Fruit fly (Drosophila melanogaster) whole organism, embryonic: ENCODE data around the gene Sf3b1.

ENCODE experiments used
- Aef1 ChIP-seq: fragments of 200-800 bp; sonication (Bioruptor generic); IDR thresholded peaks from 3 replicates; pipeline ENCODE4 v1.3.6; 2022; ENCODE audit warnings: missing biosample characterization, missing genetic modification characterization
- Atf6 ChIP-seq: fragments of 200-800 bp; sonication (Bioruptor generic); IDR thresholded peaks from 2 replicates; pipeline ENCODE4 v1.3.6; 2022; ENCODE audit warnings: missing biosample characterization, missing genetic modification characterization
- Blimp-1 ChIP-seq: fragments of 200-800 bp; sonication (Bioruptor generic); optimal IDR thresholded peaks from 3 replicates; lab custom pipeline; 2018; ENCODE audit warnings: missing biosample characterization, missing genetic modification characterization, mild to moderate bottlenecking, moderate library complexity, missing genetic modification reagents
- CG10321 ChIP-seq: fragments of 200-800 bp; sonication (Bioruptor generic); IDR thresholded peaks from 2 replicates; pipeline ENCODE4 v1.3.6; 2022; ENCODE audit warnings: missing biosample characterization, missing genetic modification characterization
- CG11504 ChIP-seq: fragments of 200-800 bp; sonication (Bioruptor generic); optimal IDR thresholded peaks from 3 replicates; lab custom pipeline; 2019; ENCODE audit warnings: missing biosample characterization, mild to moderate bottlenecking, missing genetic modification characterization, moderate library complexity
- CG14014 ChIP-seq: fragments of 200-800 bp; sonication (Bioruptor generic); IDR thresholded peaks from 2 replicates; pipeline ENCODE4 v1.3.6; 2022; ENCODE audit warnings: missing biosample characterization, missing genetic modification characterization
- CG1602 ChIP-seq: fragments of 200-800 bp; sonication (Bioruptor generic); optimal IDR thresholded peaks from 3 replicates; lab custom pipeline; 2016; ENCODE audit warnings: missing biosample characterization, missing genetic modification characterization
- CG16863 ChIP-seq: fragments of 200-800 bp; sonication (Bioruptor generic); optimal IDR thresholded peaks from 3 replicates; lab custom pipeline; 2016; ENCODE audit warnings: missing biosample characterization, missing genetic modification characterization
- CG17359 ChIP-seq: fragments of 200-800 bp; sonication (Bioruptor generic); optimal IDR thresholded peaks from 3 replicates; lab custom pipeline; 2018; ENCODE audit warnings: missing biosample characterization, mild to moderate bottlenecking, missing genetic modification characterization, moderate library complexity
- CG18599 ChIP-seq: fragments of 200-800 bp; sonication (Bioruptor generic); optimal IDR thresholded peaks from 3 replicates; lab custom pipeline; 2017; ENCODE audit warnings: missing biosample characterization, missing genetic modification characterization, mild to moderate bottlenecking, moderate library complexity, missing genetic modification reagents
- CG18764 ChIP-seq: fragments of 200-800 bp; sonication (Bioruptor generic); optimal IDR thresholded peaks from 3 replicates; lab custom pipeline; 2016; ENCODE audit warnings: missing biosample characterization, missing genetic modification characterization
- CG2120 ChIP-seq: fragments of 200-800 bp; sonication (Bioruptor generic); optimal IDR thresholded peaks from 3 replicates; lab custom pipeline; 2016; ENCODE audit warnings: missing biosample characterization, missing genetic modification characterization
- CG3065 ChIP-seq: fragments of 200-800 bp; sonication (Bioruptor generic); optimal IDR thresholded peaks from 2 replicates; lab custom pipeline; 2016; ENCODE audit warnings: missing biosample characterization, missing genetic modification characterization
- CG32532 ChIP-seq: fragments of 200-800 bp; sonication (Bioruptor generic); IDR thresholded peaks from 2 replicates; pipeline ENCODE4 v1.3.6; 2022; ENCODE audit warnings: missing biosample characterization, missing genetic modification characterization
- CG34224 ChIP-seq: fragments of 200-800 bp; sonication (Bioruptor generic); IDR thresholded peaks from 3 replicates; pipeline ENCODE4 v1.3.6; 2022; ENCODE audit warnings: missing biosample characterization, missing genetic modification characterization; ENCODE audit not compliant: partially characterized antibody
- CG4424 ChIP-seq: fragments of 200-800 bp; sonication (Bioruptor generic); optimal IDR thresholded peaks from 3 replicates; lab custom pipeline; 2016; ENCODE audit warnings: missing biosample characterization, missing genetic modification characterization
- CG4617 ChIP-seq: fragments of 200-800 bp; sonication (Bioruptor generic); optimal IDR thresholded peaks from 3 replicates; lab custom pipeline; 2016; ENCODE audit warnings: missing biosample characterization, missing genetic modification characterization, borderline replicate concordance
- CG5180 ChIP-seq: fragments of 200-800 bp; sonication (Bioruptor generic); optimal IDR thresholded peaks from 3 replicates; lab custom pipeline; 2017; ENCODE audit warnings: missing biosample characterization, missing genetic modification characterization, mild to moderate bottlenecking, moderate library complexity, missing genetic modification reagents
- CG5953 ChIP-seq: fragments of 200-800 bp; sonication (Bioruptor generic); IDR thresholded peaks from 2 replicates; pipeline ENCODE4 v1.3.6; 2022; ENCODE audit warnings: missing biosample characterization, missing genetic modification characterization
- CG6254 ChIP-seq: fragments of 200-800 bp; sonication (Bioruptor generic); optimal IDR thresholded peaks from 3 replicates; lab custom pipeline; 2017; ENCODE audit warnings: mild to moderate bottlenecking, missing biosample characterization, missing genetic modification reagents, missing genetic modification characterization
- CG6683 ChIP-seq: fragments of 200-800 bp; sonication (Bioruptor generic); optimal IDR thresholded peaks from 2 replicates; lab custom pipeline; 2017; ENCODE audit warnings: missing biosample characterization, mild to moderate bottlenecking, missing genetic modification characterization, missing genetic modification reagents
- CG6854 ChIP-seq: fragments of 200-800 bp; sonication (Bioruptor generic); optimal IDR thresholded peaks from 3 replicates; lab custom pipeline; 2017; ENCODE audit warnings: missing biosample characterization, mild to moderate bottlenecking, missing genetic modification characterization
- CG7372 ChIP-seq: fragments of 200-800 bp; sonication (Bioruptor generic); IDR thresholded peaks from 2 replicates; pipeline ENCODE4 v1.3.6; 2022; ENCODE audit warnings: missing biosample characterization, missing genetic modification characterization
- CG9609 ChIP-seq: fragments of 200-800 bp; sonication (Bioruptor generic); optimal IDR thresholded peaks from 3 replicates; lab custom pipeline; 2016; ENCODE audit warnings: missing biosample characterization, missing genetic modification characterization
- Camta ChIP-seq: fragments of 200-800 bp; sonication (Bioruptor generic); optimal IDR thresholded peaks from 2 replicates; lab custom pipeline; 2016; ENCODE audit warnings: missing biosample characterization, missing genetic modification characterization
- Dad ChIP-seq: fragments of 200-800 bp; sonication (Bioruptor generic); optimal IDR thresholded peaks from 3 replicates; lab custom pipeline; 2016; ENCODE audit warnings: missing biosample characterization, missing genetic modification characterization
- Fer1 ChIP-seq: fragments of 200-800 bp; sonication (Bioruptor generic); optimal IDR thresholded peaks from 2 replicates; lab custom pipeline; 2017; ENCODE audit warnings: missing biosample characterization, mild to moderate bottlenecking, missing genetic modification characterization
- H2.0 ChIP-seq: fragments of 200-800 bp; sonication (Bioruptor generic); IDR thresholded peaks from 2 replicates; pipeline ENCODE4 v1.3.6; 2022; ENCODE audit warnings: missing biosample characterization, missing genetic modification characterization
- HLH3B ChIP-seq: fragments of 200-800 bp; sonication (Bioruptor generic); IDR thresholded peaks from 2 replicates; pipeline ENCODE4 v1.3.6; 2022; ENCODE audit warnings: missing biosample characterization, missing genetic modification characterization
- Hand ChIP-seq: fragments of 200-800 bp; sonication (Bioruptor generic); optimal IDR thresholded peaks from 2 replicates; lab custom pipeline; 2017; ENCODE audit warnings: mild to moderate bottlenecking, missing biosample characterization, missing genetic modification reagents, missing genetic modification characterization
- HmgD ChIP-seq: fragments of 200-800 bp; sonication (Bioruptor generic); optimal IDR thresholded peaks from 3 replicates; lab custom pipeline; 2016; ENCODE audit warnings: missing biosample characterization, missing genetic modification characterization
- Hmr ChIP-seq: fragments of 200-800 bp; sonication (Bioruptor generic); optimal IDR thresholded peaks from 3 replicates; lab custom pipeline; 2017; ENCODE audit warnings: mild to moderate bottlenecking, missing biosample characterization, missing genetic modification reagents, missing genetic modification characterization
- Hmx ChIP-seq: fragments of 200-800 bp; sonication (Bioruptor generic); optimal IDR thresholded peaks from 2 replicates; lab custom pipeline; 2016; ENCODE audit warnings: missing biosample characterization, missing genetic modification characterization
- Nf-YB ChIP-seq: fragments of 200-800 bp; sonication (Bioruptor generic); optimal IDR thresholded peaks from 3 replicates; lab custom pipeline; 2019; ENCODE audit warnings: missing biosample characterization, mild to moderate bottlenecking, missing genetic modification characterization, moderate library complexity
- Oli ChIP-seq: fragments of 200-800 bp; sonication (Bioruptor generic); optimal IDR thresholded peaks from 2 replicates; lab custom pipeline; 2018; ENCODE audit warnings: missing biosample characterization, mild to moderate bottlenecking, missing genetic modification characterization, moderate library complexity
- PHDP ChIP-seq: fragments of 200-800 bp; sonication (Bioruptor generic); optimal IDR thresholded peaks from 3 replicates; lab custom pipeline; 2018; ENCODE audit warnings: missing biosample characterization, mild to moderate bottlenecking, missing genetic modification characterization, moderate library complexity
- Sry-β ChIP-seq: fragments of 200-800 bp; sonication (Bioruptor generic); optimal IDR thresholded peaks from 2 replicates; lab custom pipeline; 2018; ENCODE audit warnings: missing biosample characterization, mild to moderate bottlenecking, missing genetic modification characterization, moderate library complexity
- cg ChIP-seq: fragments of 200-800 bp; sonication (Bioruptor generic); optimal IDR thresholded peaks from 3 replicates; lab custom pipeline; 2019; ENCODE audit warnings: missing biosample characterization, mild to moderate bottlenecking, missing genetic modification characterization, moderate library complexity
- gsb ChIP-seq: fragments of 200-800 bp; sonication (Bioruptor generic); IDR thresholded peaks from 2 replicates; pipeline ENCODE4 v1.3.6; 2022; ENCODE audit warnings: missing biosample characterization, missing genetic modification characterization
- jumu ChIP-seq: fragments of 200-800 bp; sonication (Bioruptor generic); optimal IDR thresholded peaks from 3 replicates; lab custom pipeline; 2016; ENCODE audit warnings: missing biosample characterization, missing genetic modification characterization
- lilli ChIP-seq: fragments of 200-800 bp; sonication (Bioruptor generic); optimal IDR thresholded peaks from 3 replicates; lab custom pipeline; 2016; ENCODE audit warnings: missing biosample characterization, missing genetic modification characterization
- p53 ChIP-seq: fragments of 200-800 bp; sonication (Bioruptor generic); optimal IDR thresholded peaks from 2 replicates; lab custom pipeline; 2016; ENCODE audit warnings: missing biosample characterization, missing genetic modification characterization
- pum ChIP-seq: fragments of 200-800 bp; sonication (Bioruptor generic); optimal IDR thresholded peaks from 2 replicates; lab custom pipeline; 2016; ENCODE audit warnings: missing biosample characterization, missing genetic modification characterization
- sens-2 ChIP-seq: fragments of 200-800 bp; sonication (Bioruptor generic); IDR thresholded peaks from 2 replicates; pipeline ENCODE4 v1.3.6; 2022; ENCODE audit warnings: missing biosample characterization, missing genetic modification characterization
- sr ChIP-seq: fragments of 200-800 bp; sonication (Bioruptor generic); IDR thresholded peaks from 3 replicates; pipeline ENCODE4 v1.3.6; 2022; ENCODE audit warnings: missing biosample characterization, missing genetic modification characterization
- tgo ChIP-seq: fragments of 200-800 bp; sonication (Bioruptor generic); IDR thresholded peaks from 3 replicates; pipeline ENCODE4 v1.3.6; 2022; ENCODE audit warnings: missing biosample characterization, missing genetic modification characterization
- vvl ChIP-seq: fragments of 200-800 bp; sonication (Bioruptor generic); IDR thresholded peaks from 2 replicates; pipeline ENCODE4 v1.3.6; 2022; ENCODE audit warnings: missing biosample characterization, missing genetic modification characterization
- yki ChIP-seq: fragments of >200 bp; optimal IDR thresholded peaks from 3 replicates; lab custom pipeline; 2018
- z ChIP-seq: fragments of 200-800 bp; sonication (Bioruptor generic); IDR thresholded peaks from 3 replicates; pipeline ENCODE4 v1.3.6; 2022; ENCODE audit warnings: missing biosample characterization, missing genetic modification characterization
- zf30C ChIP-seq: fragments of 200-800 bp; sonication (Bioruptor generic); optimal IDR thresholded peaks from 3 replicates; lab custom pipeline; 2018; ENCODE audit warnings: missing biosample characterization, mild to moderate bottlenecking, missing genetic modification characterization

The Sf3b1 gene

dm6 chr2L:520331-521000 lies 47.7 kb upstream of the Sf3b1 start (continued):
- peak; percentile 65 for TF ChIP-seq HmgD (GFP tag; lab: Kevin White, UChicago)
- peak; percentile 92 for TF ChIP-seq vvl (GFP tag; lab: Robert Waterston, UW)
- TF ChIP-seq sr (GFP tag; lab: Robert Waterston, UW) = peak; percentile 53; the same call in 1 of the 3 replicates
- peak; percentile 78 for TF ChIP-seq CG1602 (GFP tag; lab: Kevin White, UChicago)
- peak; percentile 88 for TF ChIP-seq Camta (GFP tag; lab: Kevin White, UChicago)
- TF ChIP-seq CG14014 (GFP tag; lab: Robert Waterston, UW) = peak; percentile 75
- TF ChIP-seq CG7372 (GFP tag; lab: Robert Waterston, UW) = peak; percentile 73
- TF ChIP-seq Blimp-1 (GFP tag; lab: Kevin White, UChicago) = peak; percentile 79
- peak; percentile 56 for TF ChIP-seq CG6254 (GFP tag; lab: Kevin White, UChicago)
- peak; percentile 93 for TF ChIP-seq Oli (tag; lab: Kevin White, UChicago)
- peak; percentile 53 for TF ChIP-seq CG32532 (GFP tag; lab: Robert Waterston, UW)
- TF ChIP-seq H2.0 (GFP tag; lab: Robert Waterston, UW) = peak; percentile 88
- no peak for TF ChIP-seq Hmx (GFP tag; lab: Kevin White, UChicago)
- peak; percentile 52 for TF ChIP-seq CG5180 (GFP tag; lab: Kevin White, UChicago)
- TF ChIP-seq Dad = peak; percentile 77
- TF ChIP-seq CG2120 (GFP tag; lab: Kevin White, UChicago) = peak; percentile 38
- peak; percentile 22; the same call in 1 of the 2 replicates for TF ChIP-seq gsb
- peak; percentile 78 for TF ChIP-seq Aef1
- no peak for TF ChIP-seq cg (GFP tag; lab: Kevin White, UChicago)
- peak; percentile 88 for TF ChIP-seq pum (GFP tag; lab: Kevin White, UChicago)
- peak; percentile 75 for TF ChIP-seq Nf-YB (GFP tag; lab: Kevin White, UChicago)
- TF ChIP-seq z = peak; percentile 48; the same call in 1 of the 3 replicates
- peak; percentile 77 for TF ChIP-seq CG18599 (GFP tag; lab: Kevin White, UChicago)
- TF ChIP-seq Atf6 = no peak
- peak; percentile 92 for TF ChIP-seq HLH3B
- TF ChIP-seq CG4617 (GFP tag; lab: Kevin White, UChicago) = peak; percentile 57
- peak; percentile 86 for TF ChIP-seq lilli (GFP tag; lab: Kevin White, UChicago)
- TF ChIP-seq CG6854 (GFP tag; lab: Kevin White, UChicago) = peak; percentile 58
- no peak for TF ChIP-seq CG34224 (GFP tag; lab: Robert Waterston, UW)
- peak; percentile 25 for TF ChIP-seq CG6683 (GFP tag; lab: Kevin White, UChicago)
- peak; percentile 77 for TF ChIP-seq CG4424
- TF ChIP-seq Hand (GFP tag; lab: Kevin White, UChicago) = no peak
- peak; percentile 60 for TF ChIP-seq CG3065 (GFP tag; lab: Kevin White, UChicago)
- peak; percentile 92 for TF ChIP-seq CG17359 (tag; lab: Kevin White, UChicago)
- TF ChIP-seq zf30C = peak; percentile 78
- peak; percentile 95 for TF ChIP-seq CG11504
- TF ChIP-seq Hmr (GFP tag; lab: Kevin White, UChicago) = peak; percentile 54
- peak; percentile 79 for TF ChIP-seq sens-2
- peak; percentile 77 for TF ChIP-seq CG16863
- peak; percentile 78 for TF ChIP-seq Fer1 (GFP tag; lab: Kevin White, UChicago)
- TF ChIP-seq p53 (GFP tag; lab: Kevin White, UChicago) = peak; percentile 53
- TF ChIP-seq yki (lab: Kevin White, UChicago) = no peak
- peak; percentile 86 for TF ChIP-seq PHDP (tag; lab: Kevin White, UChicago)
- TF ChIP-seq tgo = peak; percentile 85
- peak; percentile 84 for TF ChIP-seq jumu
- TF ChIP-seq Sry-β = no peak
- peak; percentile 36 for TF ChIP-seq CG18764 (GFP tag; lab: Kevin White, UChicago)
- peak; percentile 63 for TF ChIP-seq CG9609
- no peak for TF ChIP-seq CG10321 (GFP tag; lab: Robert Waterston, UW)
- TF ChIP-seq CG5953 (GFP tag; lab: Robert Waterston, UW) = peak; percentile 90
